Fruit fly (Drosophila melanogaster): ENCODE results near the gene CG33703.

dm6 chr3L:9487586-9487985 lies 24.9 kb downstream of the CG33703 start, which contains the start of gene pall:
- no peak for TF ChIP-seq CG8478 (optimal IDR thresholded peaks at IDR 0.05)
- peak in 1 of 2 experiments; percentile 6 for TF ChIP-seq CTCF (optimal IDR thresholded peaks at IDR 0.05)

All from S2 (cell line).